Worm (Caenorhabditis elegans): ENCODE measurements around the gene R05C11.2.

DNA sequence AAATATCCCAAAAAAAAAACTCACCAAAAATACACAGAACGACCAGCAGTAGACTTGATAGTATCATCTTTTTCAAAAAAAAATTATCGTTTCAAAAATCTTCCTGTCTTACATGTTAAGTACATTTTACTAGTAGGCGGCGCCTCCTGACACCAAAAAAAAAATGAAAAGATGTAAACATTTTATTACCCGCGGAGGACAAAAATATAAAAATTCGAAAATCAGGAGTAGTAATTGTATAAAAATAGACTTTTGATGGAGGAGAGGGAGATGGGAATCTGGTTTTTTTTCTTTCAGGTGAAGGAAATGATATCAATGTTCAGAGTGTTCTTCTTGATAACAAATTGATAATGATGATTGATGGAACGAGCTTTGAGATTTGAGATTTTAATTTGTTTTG lies 43.9 kb upstream of the R05C11.2 start, which contains the start of gene C23H5.15:
- TF ChIP-seq cog-1 (tag; optimal IDR thresholded peaks at IDR 0.05) (no peak), flt-1 (GFP tag; IDR thresholded peaks at IDR 0.05) (no peak), ztf-29 (GFP tag; IDR thresholded peaks at IDR 0.05) (no peak), T22C8.4 (GFP tag; IDR thresholded peaks at IDR 0.05) (no peak)

Measured in whole organism, midembryonic.